Fruit fly (Drosophila melanogaster): ENCODE measurements around the gene lqf.

dm6 chr3L:7491564-7491963 lies 37.0 kb upstream of the lqf start, which contains the start of gene Cyp316a1:
- TF ChIP-seq CG17806 (tag; optimal IDR thresholded peaks at IDR 0.05) = no peak
- TF ChIP-seq gl (tag; optimal IDR thresholded peaks at IDR 0.05) = no peak
- TF ChIP-seq CG9948 (tag; optimal IDR thresholded peaks at IDR 0.05) = no peak
- TF ChIP-seq Ets98B (GFP tag; IDR thresholded peaks at IDR 0.05) = no peak
- TF ChIP-seq CG8301 (tag; optimal IDR thresholded peaks at IDR 0.05) = no peak
- no peak for TF ChIP-seq CG32121 (GFP tag; IDR thresholded peaks at IDR 0.05)
- no peak for TF ChIP-seq rn (GFP tag; IDR thresholded peaks at IDR 0.05)
- no peak for TF ChIP-seq D1 (tag; optimal IDR thresholded peaks at IDR 0.05)
- no peak for TF ChIP-seq CG10348 (GFP tag; IDR thresholded peaks at IDR 0.05)
- TF ChIP-seq CG14655 (GFP tag; optimal IDR thresholded peaks at IDR 0.05) = no peak
- no peak for TF ChIP-seq fd96Ca (GFP tag; IDR thresholded peaks at IDR 0.05)
- TF ChIP-seq EcR (GFP tag; optimal IDR thresholded peaks at IDR 0.05) = no peak
- no peak for TF ChIP-seq Pif1B (GFP tag; optimal IDR thresholded peaks at IDR 0.05)
- TF ChIP-seq Snoo (tag; optimal IDR thresholded peaks at IDR 0.05) = no peak

Data from whole organism, pupa.